Worm (Caenorhabditis elegans) whole organism, L3 larva: ENCODE data around the gene C08D8.1.

Experiments used
- R02D3.7 ChIP-seq: fragments of 150-350 bp; optimal IDR thresholded peaks from 2 replicates; lab custom pipeline; 2014; ENCODE audit warnings: missing biosample characterization, missing genetic modification characterization
- ZK546.5 ChIP-seq: sonication (generic microtip); optimal IDR thresholded peaks from 2 replicates; lab custom pipeline; 2017; ENCODE audit warnings: missing biosample characterization, missing genetic modification characterization
- aly-2 ChIP-seq: fragments of 150-350 bp; optimal IDR thresholded peaks from 2 replicates; lab custom pipeline; 2014; ENCODE audit warnings: missing biosample characterization, missing genetic modification characterization
- ama-1 ChIP-seq: fragments of 150-350 bp; optimal IDR thresholded peaks from 2 replicates; lab custom pipeline; 2018
- ceh-16 ChIP-seq: sonication (generic microtip); optimal IDR thresholded peaks from 2 replicates; lab custom pipeline; 2017; ENCODE audit warnings: missing biosample characterization, missing genetic modification characterization
- ceh-28 ChIP-seq: fragments of 150-350 bp; optimal IDR thresholded peaks from 2 replicates; lab custom pipeline; 2014; ENCODE audit warnings: missing biosample characterization, missing genetic modification reagents, missing genetic modification characterization
- ceh-82 ChIP-seq: fragments of 150-350 bp; optimal IDR thresholded peaks from 2 replicates; lab custom pipeline; 2014; ENCODE audit warnings: missing biosample characterization, missing genetic modification characterization
- ceh-9 ChIP-seq: sonication (generic microtip); optimal IDR thresholded peaks from 2 replicates; lab custom pipeline; 2018; ENCODE audit warnings: missing biosample characterization, missing genetic modification characterization
- daf-12 ChIP-seq: fragments of 150-350 bp; optimal IDR thresholded peaks from 2 replicates; lab custom pipeline; 2014; ENCODE audit warnings: missing biosample characterization, missing genetic modification reagents, missing genetic modification characterization
- egl-27 ChIP-seq: sonication (generic microtip); optimal IDR thresholded peaks from 4 replicates; lab custom pipeline; 2017; ENCODE audit warnings: missing biosample characterization, missing genetic modification reagents, missing genetic modification characterization
- egl-5 ChIP-seq: fragments of 150-350 bp; optimal IDR thresholded peaks from 2 replicates; lab custom pipeline; 2017; ENCODE audit warnings: missing biosample characterization, missing genetic modification reagents, missing genetic modification characterization, inconsistent platforms
- elt-1 ChIP-seq: fragments of 150-350 bp; optimal IDR thresholded peaks from 2 replicates; lab custom pipeline; 2014; ENCODE audit warnings: missing biosample characterization, missing genetic modification characterization
- elt-2 ChIP-seq: sonication (generic microtip); optimal IDR thresholded peaks from 2 replicates; lab custom pipeline; 2016; ENCODE audit warnings: missing genetic modification reagents, mild to moderate bottlenecking, missing genetic modification characterization, missing compliant biosample characterization
- elt-3 ChIP-seq, 3 experiments: fragments of 150-350 bp in 1 of 3; sonication (generic microtip) in 2 of 3; optimal IDR thresholded peaks; 2 replicates in 2 of 3; 4 replicates in 1 of 3; lab custom pipeline; 2014 to 2017; ENCODE audit warnings: missing biosample characterization in 3 of 3, missing genetic modification characterization in 3 of 3
- eor-1 ChIP-seq, 2 experiments: fragments of 150-350 bp; optimal IDR thresholded peaks; 2 replicates each; lab custom pipeline; 2014 to 2018; ENCODE audit warnings: missing biosample characterization in 2 of 2, missing genetic modification characterization in 2 of 2
- fkh-10 ChIP-seq: sonication (generic microtip); optimal IDR thresholded peaks from 2 replicates; lab custom pipeline; 2017; ENCODE audit warnings: missing biosample characterization, missing genetic modification reagents, missing genetic modification characterization
- fkh-2 ChIP-seq: fragments of 150-350 bp; optimal IDR thresholded peaks from 2 replicates; lab custom pipeline; 2014; ENCODE audit warnings: missing biosample characterization, missing genetic modification reagents, missing genetic modification characterization
- fos-1 ChIP-seq: fragments of 150-350 bp; optimal IDR thresholded peaks from 2 replicates; lab custom pipeline; 2014; ENCODE audit warnings: missing biosample characterization, missing genetic modification characterization
- hmg-11 ChIP-seq: sonication (generic microtip); optimal IDR thresholded peaks from 2 replicates; lab custom pipeline; 2016; ENCODE audit warnings: missing genetic modification characterization, missing compliant biosample characterization
- jun-1 ChIP-seq: fragments of 150-350 bp; optimal IDR thresholded peaks from 2 replicates; lab custom pipeline; 2014; ENCODE audit warnings: missing biosample characterization, missing genetic modification reagents, missing genetic modification characterization
- lin-15B ChIP-seq: fragments of 150-350 bp; optimal IDR thresholded peaks from 2 replicates; lab custom pipeline; 2014; ENCODE audit warnings: missing biosample characterization, missing genetic modification characterization
- lin-39 ChIP-seq: fragments of 150-350 bp; optimal IDR thresholded peaks from 2 replicates; lab custom pipeline; 2018; ENCODE audit warnings: missing biosample characterization, missing genetic modification reagents, missing genetic modification characterization
- lsy-12 ChIP-seq: sonication (generic microtip); optimal IDR thresholded peaks from 2 replicates; lab custom pipeline; 2016; ENCODE audit warnings: mild to moderate bottlenecking, missing genetic modification characterization, missing compliant biosample characterization
- mdl-1 ChIP-seq: fragments of 150-350 bp; optimal IDR thresholded peaks from 2 replicates; lab custom pipeline; 2014; ENCODE audit warnings: missing biosample characterization, missing genetic modification characterization
- mml-1 ChIP-seq: fragments of 150-350 bp; sonication (generic microtip); optimal IDR thresholded peaks from 3 replicates; lab custom pipeline; 2014; ENCODE audit warnings: missing biosample characterization, missing genetic modification characterization
- nfya-1 ChIP-seq: sonication (generic microtip); optimal IDR thresholded peaks from 2 replicates; lab custom pipeline; 2017; ENCODE audit warnings: missing genetic modification characterization, mild to moderate bottlenecking, missing compliant biosample characterization, antibody characterized with exemption, moderate library complexity; ENCODE audit not compliant: insufficient read depth
- nhr-11 ChIP-seq: fragments of 150-350 bp; optimal IDR thresholded peaks from 2 replicates; lab custom pipeline; 2014; ENCODE audit warnings: missing biosample characterization, missing genetic modification characterization
- nhr-12 ChIP-seq: fragments of 150-350 bp; optimal IDR thresholded peaks from 2 replicates; lab custom pipeline; 2014; ENCODE audit warnings: missing biosample characterization, missing genetic modification characterization
- nhr-23 ChIP-seq: fragments of 150-350 bp; optimal IDR thresholded peaks from 2 replicates; lab custom pipeline; 2014; ENCODE audit warnings: missing biosample characterization, missing genetic modification reagents, missing genetic modification characterization
- nhr-237 ChIP-seq: fragments of 150-350 bp; optimal IDR thresholded peaks from 2 replicates; lab custom pipeline; 2014; ENCODE audit warnings: missing biosample characterization, missing genetic modification characterization
- nhr-25 ChIP-seq: sonication (generic microtip); optimal IDR thresholded peaks from 2 replicates; lab custom pipeline; 2017; ENCODE audit warnings: missing biosample characterization, missing genetic modification characterization
- nhr-28 ChIP-seq: fragments of 150-350 bp; optimal IDR thresholded peaks from 2 replicates; lab custom pipeline; 2014; ENCODE audit warnings: missing biosample characterization, missing genetic modification characterization
- nhr-43 ChIP-seq: sonication (generic microtip); optimal IDR thresholded peaks from 2 replicates; lab custom pipeline; 2016; ENCODE audit warnings: mild to moderate bottlenecking, missing genetic modification characterization, missing compliant biosample characterization; ENCODE audit not compliant: poor library complexity, severe bottlenecking
- nhr-67 ChIP-seq: fragments of 150-350 bp; optimal IDR thresholded peaks from 2 replicates; lab custom pipeline; 2014; ENCODE audit warnings: missing biosample characterization, missing genetic modification characterization
- nhr-76 ChIP-seq: fragments of 150-350 bp; sonication (generic microtip); optimal IDR thresholded peaks from 5 replicates; lab custom pipeline; 2014; ENCODE audit warnings: missing biosample characterization, missing genetic modification characterization
- nhr-77 ChIP-seq: fragments of 150-350 bp; optimal IDR thresholded peaks from 2 replicates; lab custom pipeline; 2014; ENCODE audit warnings: missing biosample characterization, missing genetic modification characterization
- pha-4 ChIP-seq: fragments of 150-350 bp; optimal IDR thresholded peaks from 2 replicates; lab custom pipeline; 2014; ENCODE audit warnings: missing biosample characterization, missing genetic modification reagents, missing genetic modification characterization
- pqm-1 ChIP-seq: fragments of 150-350 bp; optimal IDR thresholded peaks from 2 replicates; lab custom pipeline; 2017; ENCODE audit warnings: missing biosample characterization, missing genetic modification characterization, inconsistent platforms
- sea-2 ChIP-seq: fragments of 150-350 bp; sonication (generic microtip); optimal IDR thresholded peaks from 4 replicates; lab custom pipeline; 2014; ENCODE audit warnings: missing biosample characterization, missing genetic modification reagents, missing genetic modification characterization
- skn-1 ChIP-seq: fragments of 150-350 bp; optimal IDR thresholded peaks from 2 replicates; lab custom pipeline; 2014; ENCODE audit warnings: missing biosample characterization, missing genetic modification characterization
- snpc-4 ChIP-seq: fragments of 150-350 bp; optimal IDR thresholded peaks from 2 replicates; lab custom pipeline; 2014; ENCODE audit warnings: missing biosample characterization, missing genetic modification characterization
- tbx-2 ChIP-seq: sonication (generic microtip); optimal IDR thresholded peaks from 2 replicates; lab custom pipeline; 2016; ENCODE audit warnings: mild to moderate bottlenecking, missing genetic modification characterization, missing compliant biosample characterization
- unc-39 ChIP-seq: sonication (generic microtip); optimal IDR thresholded peaks from 4 replicates; lab custom pipeline; 2017; ENCODE audit warnings: missing biosample characterization, missing genetic modification characterization
- unc-62 ChIP-seq: fragments of 150-350 bp; sonication (generic microtip); optimal IDR thresholded peaks from 4 replicates; lab custom pipeline; 2014; ENCODE audit warnings: missing biosample characterization, missing genetic modification reagents, missing genetic modification characterization
- zag-1 ChIP-seq: fragments of 150-350 bp; optimal IDR thresholded peaks from 2 replicates; lab custom pipeline; 2014; ENCODE audit warnings: missing biosample characterization, missing genetic modification characterization
- ztf-11 ChIP-seq: fragments of 150-350 bp; optimal IDR thresholded peaks from 2 replicates; lab custom pipeline; 2014; ENCODE audit warnings: missing biosample characterization, missing genetic modification characterization
- ztf-4 ChIP-seq: fragments of 150-350 bp; optimal IDR thresholded peaks from 2 replicates; lab custom pipeline; 2014; ENCODE audit warnings: missing biosample characterization, missing genetic modification characterization

The C08D8.1 gene

ce11 chrV:8300935-8301535, 44.5 kb upstream of the C08D8.1 start, which contains the start of gene W02D7.6:
W02D7.6 (minus strand) TSS chrV:8301507.
- TF ChIP-seq lin-39 (tag; lab: Kevin White, UChicago) (no peak), elt-1 (tag; lab: Kevin White, UChicago) (no peak), nhr-12 (no peak), ztf-11 (tag; lab: Kevin White, UChicago) (no peak), ama-1 (lab: Kevin White, UChicago) (peak; percentile 70), aly-2 (tag; lab: Kevin White, UChicago) (no peak), ztf-4 (tag; lab: Kevin White, UChicago) (no peak), unc-39 (no peak), egl-5 (tag; lab: Kevin White, UChicago) (no peak), tbx-2 (no peak), jun-1 (tag; lab: Kevin White, UChicago) (no peak), daf-12 (tag; lab: Kevin White, UChicago) (no peak), snpc-4 (tag; lab: Kevin White, UChicago) (peak; percentile 38), nhr-67 (tag; lab: Kevin White, UChicago) (no peak), skn-1 (tag; lab: Kevin White, UChicago) (no peak), nhr-76 (tag; lab: Kevin White, UChicago) (no peak), elt-2 (tag; lab: Kevin White, UChicago) (peak; percentile 13), nhr-77 (tag; lab: Kevin White, UChicago) (no peak), R02D3.7 (no peak), egl-27 (tag; lab: Kevin White, UChicago) (no peak), zag-1 (tag; lab: Kevin White, UChicago) (no peak), lin-15B (peak; percentile 26), unc-62 (GFP tag; lab: Kevin White, UChicago) (no peak), ZK546.5 (tag; lab: Kevin White, UChicago) (no peak), mml-1 (tag; lab: Kevin White, UChicago) (no peak), nhr-43 (no peak), hmg-11 (tag; lab: Kevin White, UChicago) (no peak), nhr-237 (tag; lab: Kevin White, UChicago) (no peak), sea-2 (GFP tag; lab: Kevin White, UChicago) (no peak), ceh-82 (no peak), nhr-11 (tag; lab: Kevin White, UChicago) (no peak), nfya-1 (peak; percentile 19), nhr-23 (tag; lab: Kevin White, UChicago) (peak; percentile 5), nhr-25 (tag; lab: Kevin White, UChicago) (no peak), mdl-1 (tag; lab: Kevin White, UChicago) (no peak), ceh-28 (tag; lab: Kevin White, UChicago) (peak; percentile 22), ceh-9 (tag; lab: Kevin White, UChicago) (no peak), eor-1 (tag; optimal IDR thresholded peaks at IDR 0.05; lab: Kevin White, UChicago) (no peak), fos-1 (tag; lab: Kevin White, UChicago) (no peak), elt-3 (tag; optimal IDR thresholded peaks at IDR 0.05; lab: Kevin White, UChicago) (no peak), pqm-1 (tag; lab: Kevin White, UChicago) (peak; percentile 8), pha-4 (tag; lab: Kevin White, UChicago) (peak; percentile 23), lsy-12 (tag; lab: Kevin White, UChicago) (no peak), fkh-2 (tag; lab: Kevin White, UChicago) (no peak), nhr-28 (no peak), ceh-16 (tag; lab: Kevin White, UChicago) (no peak), fkh-10 (GFP tag; lab: Kevin White, UChicago) (no peak)
